Worm (Caenorhabditis elegans) whole organism, L4/young adult: ENCODE results near the gene cyp-33B1.

Experiments
- W03F9.2 ChIP-seq: fragments of 150-350 bp; optimal IDR thresholded peaks from 2 replicates; lab custom pipeline; 2014; ENCODE audit warnings: missing biosample characterization, missing genetic modification characterization
- dao-5 ChIP-seq: sonication (generic microtip); optimal IDR thresholded peaks from 2 replicates; lab custom pipeline; 2016; ENCODE audit warnings: missing genotype, missing genetic modification characterization, moderate library complexity, missing compliant biosample characterization
- him-1 ChIP-seq: sonication (generic microtip); optimal IDR thresholded peaks from 2 replicates; lab custom pipeline; 2016; ENCODE audit warnings: missing genotype, missing genetic modification reagents, missing genetic modification characterization, missing compliant biosample characterization

- TF ChIP-seq dao-5 (no peak), him-1 (tag; lab: Kevin White, UChicago) (no peak), W03F9.2 (no peak)
These were observed 22.0 kb downstream of the cyp-33B1 start for ce11 chrV:9063134-9063533.
